Worm (Caenorhabditis elegans): Measurements from ENCODE around the gene zip-6.

The zip-6 gene

ce11 chrIV:11180077-11180476 lies 37.9 kb downstream of the zip-6 start:
- TF ChIP-seq med-1 (GFP tag; optimal IDR thresholded peaks at IDR 0.05; ENCODE audit: insufficient read depth) (no peak), T22C8.4 (GFP tag; IDR thresholded peaks at IDR 0.05) (no peak), ztf-29 (GFP tag; IDR thresholded peaks at IDR 0.05) (no peak)

ce11 chrIV:11179123-11179740 lies 38.7 kb downstream of the zip-6 start, which contains the start of gene cpt-2:
Gene cpt-2 (plus strand): TSS chrIV:11179645.
- TF ChIP-seq ztf-23 (GFP tag; IDR thresholded peaks at IDR 0.05) = peak; percentile 44; the same call in 1 of the 2 replicates

- TF ChIP-seq klf-2 (GFP tag; conservative IDR thresholded peaks at IDR 0.05) (no peak), ztf-29 (GFP tag; IDR thresholded peaks at IDR 0.05) (no peak), ztf-23 (GFP tag; IDR thresholded peaks at IDR 0.05) (no peak), ref-1 (GFP tag; conservative IDR thresholded peaks at IDR 0.05) (no peak), T22C8.4 (GFP tag; IDR thresholded peaks at IDR 0.05) (no peak), med-1 (GFP tag; optimal IDR thresholded peaks at IDR 0.05; ENCODE audit: insufficient read depth) (no peak), flt-1 (GFP tag; IDR thresholded peaks at IDR 0.05) (no peak), tab-1 (GFP tag; IDR thresholded peaks at IDR 0.05) (no peak), cog-1 (tag; optimal IDR thresholded peaks at IDR 0.05) (no peak)
Measured at ce11 chrIV:11178495-11178894, 39.4 kb downstream of the zip-6 start, which contains the start of gene C08F8.9. Gene C08F8.9 (minus strand): TSS chrIV:11178595.

ce11 chrIV:11176967-11177366 lies 41.0 kb downstream of the zip-6 start, which contains the start of gene rap-3:
Gene rap-3 (plus strand): TSS chrIV:11177267.
- no peak for TF ChIP-seq cog-1 (tag; optimal IDR thresholded peaks at IDR 0.05)
- no peak for TF ChIP-seq T22C8.4 (GFP tag; IDR thresholded peaks at IDR 0.05)
- TF ChIP-seq tab-1 (GFP tag; IDR thresholded peaks at IDR 0.05) = no peak
- TF ChIP-seq flt-1 (GFP tag; IDR thresholded peaks at IDR 0.05) = no peak
- TF ChIP-seq med-1 (GFP tag; optimal IDR thresholded peaks at IDR 0.05; ENCODE audit: insufficient read depth) = no peak
- TF ChIP-seq ref-1 (GFP tag; conservative IDR thresholded peaks at IDR 0.05) = no peak
- TF ChIP-seq klf-2 (GFP tag; conservative IDR thresholded peaks at IDR 0.05) = no peak
- no peak for TF ChIP-seq ztf-23 (GFP tag; IDR thresholded peaks at IDR 0.05)
- no peak for TF ChIP-seq ztf-29 (GFP tag; IDR thresholded peaks at IDR 0.05)

ce11 chrIV:11174772-11175171 lies 43.2 kb downstream of the zip-6 start:
- TF ChIP-seq ref-1 (GFP tag; conservative IDR thresholded peaks at IDR 0.05) = no peak

- TF ChIP-seq ztf-29 (GFP tag; IDR thresholded peaks at IDR 0.05) = no peak
- TF ChIP-seq klf-2 (GFP tag; conservative IDR thresholded peaks at IDR 0.05) = no peak
- no peak for TF ChIP-seq ref-1 (GFP tag; conservative IDR thresholded peaks at IDR 0.05)
- no peak for TF ChIP-seq cog-1 (tag; optimal IDR thresholded peaks at IDR 0.05)
- TF ChIP-seq ztf-23 (GFP tag; IDR thresholded peaks at IDR 0.05) = no peak
- TF ChIP-seq flt-1 (GFP tag; IDR thresholded peaks at IDR 0.05) = no peak
- no peak for TF ChIP-seq tab-1 (GFP tag; IDR thresholded peaks at IDR 0.05)
- no peak for TF ChIP-seq T22C8.4 (GFP tag; IDR thresholded peaks at IDR 0.05)
- TF ChIP-seq med-1 (GFP tag; optimal IDR thresholded peaks at IDR 0.05; ENCODE audit: insufficient read depth) = no peak
Measured at ce11 chrIV:11169652-11170051, 48.3 kb downstream of the zip-6 start, which contains the start of gene nhr-67. Gene nhr-67 (plus strand): TSS chrIV:11169748.

- TF ChIP-seq ztf-29 (GFP tag; IDR thresholded peaks at IDR 0.05) = no peak
- no peak for TF ChIP-seq ztf-23 (GFP tag; IDR thresholded peaks at IDR 0.05)
- TF ChIP-seq med-1 (GFP tag; optimal IDR thresholded peaks at IDR 0.05; ENCODE audit: insufficient read depth) = no peak
- TF ChIP-seq flt-1 (GFP tag; IDR thresholded peaks at IDR 0.05) = no peak
- no peak for TF ChIP-seq cog-1 (tag; optimal IDR thresholded peaks at IDR 0.05)
- no peak for TF ChIP-seq tab-1 (GFP tag; IDR thresholded peaks at IDR 0.05)
Measured at ce11 chrIV:11164831-11165230, 53.1 kb downstream of the zip-6 start, which contains the start of gene C08F8.6. Gene C08F8.6 (minus strand): TSS chrIV:11164931.
